Worm (Caenorhabditis elegans) whole organism, L3 larva: ENCODE measurements around the gene unc-68.

Experiments used
- R02D3.7 ChIP-seq: fragments of 150-350 bp; optimal IDR thresholded peaks from 2 replicates; lab custom pipeline; 2014; ENCODE audit warnings: missing biosample characterization, missing genetic modification characterization
- ZK546.5 ChIP-seq: sonication (generic microtip); optimal IDR thresholded peaks from 2 replicates; lab custom pipeline; 2017; ENCODE audit warnings: missing biosample characterization, missing genetic modification characterization
- aly-2 ChIP-seq: fragments of 150-350 bp; optimal IDR thresholded peaks from 2 replicates; lab custom pipeline; 2014; ENCODE audit warnings: missing biosample characterization, missing genetic modification characterization
- ama-1 ChIP-seq: fragments of 150-350 bp; optimal IDR thresholded peaks from 2 replicates; lab custom pipeline; 2018
- ceh-28 ChIP-seq: fragments of 150-350 bp; optimal IDR thresholded peaks from 2 replicates; lab custom pipeline; 2014; ENCODE audit warnings: missing biosample characterization, missing genetic modification reagents, missing genetic modification characterization
- ceh-82 ChIP-seq: fragments of 150-350 bp; optimal IDR thresholded peaks from 2 replicates; lab custom pipeline; 2014; ENCODE audit warnings: missing biosample characterization, missing genetic modification characterization
- ceh-9 ChIP-seq: sonication (generic microtip); optimal IDR thresholded peaks from 2 replicates; lab custom pipeline; 2018; ENCODE audit warnings: missing biosample characterization, missing genetic modification characterization
- daf-12 ChIP-seq: fragments of 150-350 bp; optimal IDR thresholded peaks from 2 replicates; lab custom pipeline; 2014; ENCODE audit warnings: missing biosample characterization, missing genetic modification reagents, missing genetic modification characterization
- egl-27 ChIP-seq: sonication (generic microtip); optimal IDR thresholded peaks from 4 replicates; lab custom pipeline; 2017; ENCODE audit warnings: missing biosample characterization, missing genetic modification reagents, missing genetic modification characterization
- elt-1 ChIP-seq: fragments of 150-350 bp; optimal IDR thresholded peaks from 2 replicates; lab custom pipeline; 2014; ENCODE audit warnings: missing biosample characterization, missing genetic modification characterization
- elt-3 ChIP-seq, 3 experiments: fragments of 150-350 bp in 1 of 3; sonication (generic microtip) in 2 of 3; optimal IDR thresholded peaks; 2 replicates in 2 of 3; 4 replicates in 1 of 3; lab custom pipeline; 2014 to 2017; ENCODE audit warnings: missing biosample characterization in 3 of 3, missing genetic modification characterization in 3 of 3
- fkh-2 ChIP-seq: fragments of 150-350 bp; optimal IDR thresholded peaks from 2 replicates; lab custom pipeline; 2014; ENCODE audit warnings: missing biosample characterization, missing genetic modification reagents, missing genetic modification characterization
- fos-1 ChIP-seq: fragments of 150-350 bp; optimal IDR thresholded peaks from 2 replicates; lab custom pipeline; 2014; ENCODE audit warnings: missing biosample characterization, missing genetic modification characterization
- hmg-11 ChIP-seq: sonication (generic microtip); optimal IDR thresholded peaks from 2 replicates; lab custom pipeline; 2016; ENCODE audit warnings: missing genetic modification characterization, missing compliant biosample characterization
- jun-1 ChIP-seq: fragments of 150-350 bp; optimal IDR thresholded peaks from 2 replicates; lab custom pipeline; 2014; ENCODE audit warnings: missing biosample characterization, missing genetic modification reagents, missing genetic modification characterization
- lin-39 ChIP-seq: fragments of 150-350 bp; optimal IDR thresholded peaks from 2 replicates; lab custom pipeline; 2018; ENCODE audit warnings: missing biosample characterization, missing genetic modification reagents, missing genetic modification characterization
- lsy-12 ChIP-seq: sonication (generic microtip); optimal IDR thresholded peaks from 2 replicates; lab custom pipeline; 2016; ENCODE audit warnings: mild to moderate bottlenecking, missing genetic modification characterization, missing compliant biosample characterization
- mdl-1 ChIP-seq: fragments of 150-350 bp; optimal IDR thresholded peaks from 2 replicates; lab custom pipeline; 2014; ENCODE audit warnings: missing biosample characterization, missing genetic modification characterization
- nfya-1 ChIP-seq: sonication (generic microtip); optimal IDR thresholded peaks from 2 replicates; lab custom pipeline; 2017; ENCODE audit warnings: missing genetic modification characterization, mild to moderate bottlenecking, missing compliant biosample characterization, antibody characterized with exemption, moderate library complexity; ENCODE audit not compliant: insufficient read depth
- nhr-11 ChIP-seq: fragments of 150-350 bp; optimal IDR thresholded peaks from 2 replicates; lab custom pipeline; 2014; ENCODE audit warnings: missing biosample characterization, missing genetic modification characterization
- nhr-237 ChIP-seq: fragments of 150-350 bp; optimal IDR thresholded peaks from 2 replicates; lab custom pipeline; 2014; ENCODE audit warnings: missing biosample characterization, missing genetic modification characterization
- nhr-25 ChIP-seq: sonication (generic microtip); optimal IDR thresholded peaks from 2 replicates; lab custom pipeline; 2017; ENCODE audit warnings: missing biosample characterization, missing genetic modification characterization
- nhr-28 ChIP-seq: fragments of 150-350 bp; optimal IDR thresholded peaks from 2 replicates; lab custom pipeline; 2014; ENCODE audit warnings: missing biosample characterization, missing genetic modification characterization
- nhr-43 ChIP-seq: sonication (generic microtip); optimal IDR thresholded peaks from 2 replicates; lab custom pipeline; 2016; ENCODE audit warnings: mild to moderate bottlenecking, missing genetic modification characterization, missing compliant biosample characterization; ENCODE audit not compliant: poor library complexity, severe bottlenecking
- nhr-77 ChIP-seq: fragments of 150-350 bp; optimal IDR thresholded peaks from 2 replicates; lab custom pipeline; 2014; ENCODE audit warnings: missing biosample characterization, missing genetic modification characterization
- pha-4 ChIP-seq: fragments of 150-350 bp; optimal IDR thresholded peaks from 2 replicates; lab custom pipeline; 2014; ENCODE audit warnings: missing biosample characterization, missing genetic modification reagents, missing genetic modification characterization
- pqm-1 ChIP-seq: fragments of 150-350 bp; optimal IDR thresholded peaks from 2 replicates; lab custom pipeline; 2017; ENCODE audit warnings: missing biosample characterization, missing genetic modification characterization, inconsistent platforms
- snpc-4 ChIP-seq: fragments of 150-350 bp; optimal IDR thresholded peaks from 2 replicates; lab custom pipeline; 2014; ENCODE audit warnings: missing biosample characterization, missing genetic modification characterization
- tbx-2 ChIP-seq: sonication (generic microtip); optimal IDR thresholded peaks from 2 replicates; lab custom pipeline; 2016; ENCODE audit warnings: mild to moderate bottlenecking, missing genetic modification characterization, missing compliant biosample characterization
- unc-39 ChIP-seq: sonication (generic microtip); optimal IDR thresholded peaks from 4 replicates; lab custom pipeline; 2017; ENCODE audit warnings: missing biosample characterization, missing genetic modification characterization
- unc-62 ChIP-seq: fragments of 150-350 bp; sonication (generic microtip); optimal IDR thresholded peaks from 4 replicates; lab custom pipeline; 2014; ENCODE audit warnings: missing biosample characterization, missing genetic modification reagents, missing genetic modification characterization
- ztf-11 ChIP-seq: fragments of 150-350 bp; optimal IDR thresholded peaks from 2 replicates; lab custom pipeline; 2014; ENCODE audit warnings: missing biosample characterization, missing genetic modification characterization

Gene unc-68

DNA sequence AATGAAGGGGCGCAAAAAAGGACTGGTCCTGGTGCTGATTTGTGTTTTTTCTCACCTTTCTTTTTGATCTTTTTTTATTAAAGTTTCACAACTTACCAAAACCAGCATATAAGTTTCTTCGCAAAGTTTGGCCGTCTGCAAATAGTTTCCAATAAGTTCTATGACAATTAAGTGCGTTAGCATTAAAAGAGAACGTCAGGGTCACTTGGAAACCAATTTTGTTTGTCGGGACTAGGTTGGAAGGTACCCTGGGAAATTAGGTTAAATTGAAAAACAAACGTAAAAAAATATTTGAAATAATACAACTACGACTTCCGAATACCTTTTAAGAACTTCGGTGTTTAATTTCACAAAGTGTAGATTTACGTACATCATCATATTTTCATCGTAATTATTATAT is 50.3 kb downstream of the unc-68 start:
- TF ChIP-seq unc-39 (no peak), R02D3.7 (tag; lab: Kevin White, UChicago) (no peak), snpc-4 (tag; lab: Kevin White, UChicago) (no peak), nfya-1 (tag; lab: Kevin White, UChicago) (no peak), ceh-82 (tag; lab: Kevin White, UChicago) (no peak), fkh-2 (tag; lab: Kevin White, UChicago) (no peak), ceh-9 (tag; lab: Kevin White, UChicago) (no peak), nhr-43 (tag; lab: Kevin White, UChicago) (no peak), nhr-28 (no peak), jun-1 (no peak), fos-1 (tag; lab: Kevin White, UChicago) (no peak), pqm-1 (tag; lab: Kevin White, UChicago) (no peak), lsy-12 (tag; lab: Kevin White, UChicago) (no peak), nhr-237 (no peak), elt-3 (tag; optimal IDR thresholded peaks at IDR 0.05; lab: Kevin White, UChicago) (no peak), ama-1 (no peak), nhr-77 (tag; lab: Kevin White, UChicago) (no peak)

ce11 chrV:6876763-6877515 is 51.9 kb downstream of the unc-68 start:
- TF ChIP-seq ZK546.5 (tag; lab: Kevin White, UChicago) (no peak), aly-2 (tag; lab: Kevin White, UChicago) (no peak), hmg-11 (tag; lab: Kevin White, UChicago) (peak; percentile 25), pha-4 (tag; lab: Kevin White, UChicago) (peak; percentile 86), daf-12 (tag; lab: Kevin White, UChicago) (no peak), elt-1 (peak; percentile 55), ceh-82 (tag; lab: Kevin White, UChicago) (no peak), jun-1 (no peak), R02D3.7 (tag; lab: Kevin White, UChicago) (no peak), pqm-1 (tag; lab: Kevin White, UChicago) (no peak), egl-27 (tag; lab: Kevin White, UChicago) (peak; percentile 1), nhr-25 (tag; lab: Kevin White, UChicago) (peak; percentile 67), nhr-11 (no peak), ceh-9 (tag; lab: Kevin White, UChicago) (no peak), unc-62 (peak; percentile 21), nfya-1 (tag; lab: Kevin White, UChicago) (no peak), ceh-28 (tag; lab: Kevin White, UChicago) (peak; percentile 39), mdl-1 (tag; lab: Kevin White, UChicago) (no peak), ztf-11 (tag; lab: Kevin White, UChicago) (no peak), lin-39 (tag; lab: Kevin White, UChicago) (peak; percentile 10), nhr-237 (no peak)

DNA sequence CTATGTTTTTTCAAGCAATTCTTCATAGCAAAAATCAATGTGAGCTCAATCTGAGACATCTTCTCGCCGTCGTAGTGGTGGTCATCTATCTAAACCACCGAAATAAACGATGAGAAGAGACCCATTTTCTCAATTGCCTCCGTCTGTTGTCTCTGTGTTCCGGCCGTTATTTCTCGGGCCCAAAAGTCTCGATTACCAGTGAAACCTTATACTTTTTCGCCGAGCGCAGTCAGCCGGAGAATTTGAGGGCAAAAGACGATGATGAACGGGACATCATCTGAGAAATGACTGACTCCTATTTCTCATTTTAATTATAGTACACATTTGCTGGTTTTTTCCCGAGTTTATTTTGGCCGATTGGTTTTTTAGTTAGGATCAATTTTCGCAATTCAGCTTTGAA is 53.0 kb downstream of the unc-68 start:
- TF ChIP-seq lin-39 (tag; lab: Kevin White, UChicago) (no peak), hmg-11 (tag; lab: Kevin White, UChicago) (peak; percentile 7)

DNA sequence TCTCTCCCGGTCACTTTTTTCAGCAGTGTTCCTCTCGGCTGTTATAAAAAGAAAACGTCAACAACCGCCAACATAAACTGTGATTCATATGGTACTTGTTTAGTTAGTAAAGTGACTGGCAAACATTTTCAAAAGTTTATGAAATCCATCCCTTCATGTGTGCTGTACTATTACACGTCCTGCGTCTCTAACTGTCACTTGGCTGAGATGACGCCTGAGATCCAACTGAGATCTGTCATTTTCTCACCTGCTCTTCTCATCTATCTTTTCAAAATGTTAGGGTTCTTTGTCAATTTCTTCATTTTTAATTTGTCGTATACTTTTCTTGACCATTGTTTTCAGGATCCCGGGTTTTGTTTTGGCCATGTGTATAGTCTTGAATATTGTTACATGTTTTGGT is 54.1 kb downstream of the unc-68 start:
- TF ChIP-seq nhr-25 (tag; lab: Kevin White, UChicago) (no peak), jun-1 (no peak), elt-1 (no peak), ceh-28 (tag; lab: Kevin White, UChicago) (no peak), pha-4 (tag; lab: Kevin White, UChicago) (peak; percentile 35), tbx-2 (tag; lab: Kevin White, UChicago) (no peak)

- no peak for TF ChIP-seq ceh-9 (tag; lab: Kevin White, UChicago)
Measured at ce11 chrV:6870004-6870403, 58.8 kb downstream of the unc-68 start, which contains the start of gene frpr-18. Gene frpr-18, plus strand, starts transcription at chrV:6870304.
